Worm (Caenorhabditis elegans) whole organism, mixed stage, embryonic: ENCODE results near the gene rpt-2.
"Not testable (repeated sequence)": the region's sequence is repeated elsewhere in the genome, so short reads cannot be mapped to it uniquely, and the experiment has no call there.

ENCODE experiments used
- M03D4.4 ChIP-seq: sonication (generic microtip); optimal IDR thresholded peaks from 2 replicates; lab custom pipeline; 2017; ENCODE audit warnings: mild to moderate bottlenecking, missing genetic modification characterization, missing compliant biosample characterization
- bed-3 ChIP-seq: fragments of 200-800 bp; sonication (Bioruptor generic); optimal IDR thresholded peaks from 3 replicates; lab custom pipeline; 2018; ENCODE audit warnings: mild to moderate bottlenecking, missing genetic modification characterization, moderate library complexity, missing compliant biosample characterization
- ceh-39 ChIP-seq: fragments of 150-350 bp; optimal IDR thresholded peaks from 2 replicates; lab custom pipeline; 2014; ENCODE audit warnings: missing biosample characterization, missing genetic modification characterization
- ceh-43 ChIP-seq: fragments of 200-800 bp; sonication (Bioruptor generic); optimal IDR thresholded peaks from 2 replicates; lab custom pipeline; 2018; ENCODE audit warnings: mild to moderate bottlenecking, missing genetic modification characterization, moderate library complexity, missing compliant biosample characterization
- ceh-83 ChIP-seq: fragments of 200-800 bp; sonication (Bioruptor generic); optimal IDR thresholded peaks from 2 replicates; lab custom pipeline; 2018; ENCODE audit warnings: mild to moderate bottlenecking, missing genetic modification characterization, missing compliant biosample characterization
- ces-1 ChIP-seq: fragments of 150-350 bp; optimal IDR thresholded peaks from 2 replicates; lab custom pipeline; 2014; ENCODE audit warnings: missing biosample characterization, missing genetic modification reagents, missing genetic modification characterization
- cnd-1 ChIP-seq: fragments of 200-800 bp; sonication (Bioruptor generic); optimal IDR thresholded peaks from 2 replicates; lab custom pipeline; 2018; ENCODE audit warnings: mild to moderate bottlenecking, missing genetic modification characterization, missing compliant biosample characterization
- drap-1 ChIP-seq: fragments of 200-800 bp; sonication (Bioruptor generic); optimal IDR thresholded peaks from 3 replicates; lab custom pipeline; 2018; ENCODE audit warnings: mild to moderate bottlenecking, missing genetic modification characterization, missing compliant biosample characterization
- elt-3 ChIP-seq: fragments of 150-350 bp; optimal IDR thresholded peaks from 2 replicates; lab custom pipeline; 2014; ENCODE audit warnings: missing biosample characterization, missing genetic modification characterization
- flh-1 ChIP-seq: fragments of 200-800 bp; sonication (Bioruptor generic); optimal IDR thresholded peaks from 2 replicates; lab custom pipeline; 2018; ENCODE audit warnings: mild to moderate bottlenecking, missing genetic modification characterization, moderate library complexity, missing compliant biosample characterization
- mab-5 ChIP-seq: fragments of 150-350 bp; optimal IDR thresholded peaks from 2 replicates; lab custom pipeline; 2014; ENCODE audit warnings: missing biosample characterization, missing genetic modification characterization
- mep-1 ChIP-seq: fragments of 150-350 bp; optimal IDR thresholded peaks from 2 replicates; lab custom pipeline; 2017; ENCODE audit warnings: missing biosample characterization, missing genetic modification reagents, missing genetic modification characterization, inconsistent platforms
- mls-2 ChIP-seq: sonication (generic microtip); optimal IDR thresholded peaks from 2 replicates; lab custom pipeline; 2016; ENCODE audit warnings: mild to moderate bottlenecking, missing genetic modification characterization, moderate library complexity, missing compliant biosample characterization
- nhr-12 ChIP-seq: fragments of 150-350 bp; optimal IDR thresholded peaks from 2 replicates; lab custom pipeline; 2014; ENCODE audit warnings: missing biosample characterization, missing genetic modification characterization
- nhr-2 ChIP-seq: fragments of 150-350 bp; optimal IDR thresholded peaks from 2 replicates; lab custom pipeline; 2014; ENCODE audit warnings: missing biosample characterization, missing genetic modification characterization
- nhr-28 ChIP-seq: fragments of 150-350 bp; optimal IDR thresholded peaks from 2 replicates; lab custom pipeline; 2014; ENCODE audit warnings: missing biosample characterization, missing genetic modification characterization
- nhr-76 ChIP-seq: sonication (generic microtip); optimal IDR thresholded peaks from 2 replicates; lab custom pipeline; 2017; ENCODE audit warnings: missing biosample characterization, missing genetic modification characterization
- pha-4 ChIP-seq: fragments of 150-350 bp; optimal IDR thresholded peaks from 2 replicates; lab custom pipeline; 2018; ENCODE audit warnings: missing biosample characterization, missing genetic modification reagents, missing genetic modification characterization
- sem-2 ChIP-seq: fragments of 200-800 bp; sonication (Bioruptor generic); optimal IDR thresholded peaks from 2 replicates; lab custom pipeline; 2018; ENCODE audit warnings: mild to moderate bottlenecking, missing genetic modification characterization, missing compliant biosample characterization
- snpc-4 ChIP-seq: fragments of 150-350 bp; optimal IDR thresholded peaks from 2 replicates; lab custom pipeline; 2014; ENCODE audit warnings: missing biosample characterization, missing genetic modification characterization
- sptf-1 ChIP-seq: sonication (generic microtip); optimal IDR thresholded peaks from 2 replicates; lab custom pipeline; 2017; ENCODE audit warnings: mild to moderate bottlenecking, missing genetic modification characterization, moderate library complexity, missing compliant biosample characterization
- tbx-8 ChIP-seq: fragments of 200-800 bp; sonication (Bioruptor generic); optimal IDR thresholded peaks from 2 replicates; lab custom pipeline; 2018; ENCODE audit warnings: mild to moderate bottlenecking, missing genetic modification characterization, moderate library complexity, missing compliant biosample characterization
- unc-120 ChIP-seq: sonication (generic microtip); optimal IDR thresholded peaks from 2 replicates; lab custom pipeline; 2017; ENCODE audit warnings: missing genetic modification characterization, missing compliant biosample characterization; ENCODE audit not compliant: poor library complexity, severe bottlenecking
- unc-39 ChIP-seq: fragments of 150-350 bp; optimal IDR thresholded peaks from 2 replicates; lab custom pipeline; 2014; ENCODE audit warnings: missing biosample characterization, missing genetic modification characterization
- unc-62 ChIP-seq: fragments of 150-350 bp; optimal IDR thresholded peaks from 2 replicates; lab custom pipeline; 2014; ENCODE audit warnings: missing biosample characterization, missing genetic modification reagents, missing genetic modification characterization
- zip-8 ChIP-seq: fragments of 150-350 bp; optimal IDR thresholded peaks from 2 replicates; lab custom pipeline; 2014; ENCODE audit warnings: missing biosample characterization, missing genetic modification characterization
- ztf-11 ChIP-seq: fragments of 150-350 bp; optimal IDR thresholded peaks from 2 replicates; lab custom pipeline; 2014; ENCODE audit warnings: missing biosample characterization, missing genetic modification characterization

rpt-2 gene

DNA sequence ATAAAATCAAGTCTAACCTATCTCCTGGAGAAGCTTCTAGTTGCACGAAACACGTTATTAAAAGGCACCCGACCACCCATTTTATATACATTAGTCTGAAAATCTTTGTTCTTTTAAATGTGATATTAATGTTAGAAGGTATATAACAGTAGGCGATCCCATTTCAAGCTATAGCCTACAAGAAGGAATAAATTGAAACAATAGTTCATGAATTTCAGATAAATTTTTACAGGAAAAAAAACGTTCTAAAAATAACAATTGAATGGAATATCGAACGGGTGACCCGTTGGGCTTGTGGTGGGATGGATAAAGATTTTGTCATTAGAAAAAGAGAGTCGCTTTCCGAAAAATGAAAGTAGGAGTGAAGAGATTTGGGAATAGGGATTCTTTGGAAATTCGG, 30.3 kb upstream of the rpt-2 start, which contains the start of gene pgap-3:
Gene pgap-3 (minus strand): TSS at position 101 of the 400 bp plus-strand sequence.
- no peak for TF ChIP-seq nhr-76 (tag; lab: Kevin White, UChicago)
- no peak for TF ChIP-seq ceh-83
- TF ChIP-seq zip-8: no peak
- no peak for TF ChIP-seq mls-2 (tag; lab: Kevin White, UChicago)
- TF ChIP-seq nhr-12 (tag; lab: Kevin White, UChicago): no peak

ce11 chrV:6044853-6045594, 27.6 kb upstream of the rpt-2 start, which contains the start of gene R01B10.3:
Gene R01B10.3 (minus strand): TSS chrV:6045129.
- TF ChIP-seq ces-1 (GFP tag; lab: Kevin White, UChicago): no peak
- no peak for TF ChIP-seq ceh-83
- TF ChIP-seq nhr-28 (tag; lab: Kevin White, UChicago): no peak
- TF ChIP-seq nhr-12 (tag; lab: Kevin White, UChicago): no peak
- TF ChIP-seq, all 35 proteins: peak for 0

ce11 chrV:6044448-6044847, 27.0 kb upstream of the rpt-2 start:
- TF ChIP-seq ceh-43 (GFP tag; lab: Kevin White, UChicago) (no peak), sem-2 (GFP tag; lab: Kevin White, UChicago) (no peak), elt-3 (tag; lab: Kevin White, UChicago) (no peak)

ce11 chrV:6043275-6044271, 26.1 kb upstream of the rpt-2 start, which contains the start of gene cpi-2:
Gene cpi-2 (plus strand): TSS chrV:6044062.
- no peak for TF ChIP-seq bed-3 (GFP tag; lab: Kevin White, UChicago)
- no peak for TF ChIP-seq M03D4.4 (tag; lab: Kevin White, UChicago)
- no peak for TF ChIP-seq mab-5 (tag; lab: Kevin White, UChicago)
- peak; percentile 8 for TF ChIP-seq mep-1 (tag; lab: Kevin White, UChicago)
- TF ChIP-seq unc-120 (tag; lab: Kevin White, UChicago): peak; percentile 50
- no peak for TF ChIP-seq flh-1
- peak; percentile 71 for TF ChIP-seq pha-4 (tag; lab: Kevin White, UChicago)
- no peak for TF ChIP-seq snpc-4 (tag; lab: Kevin White, UChicago)
- TF ChIP-seq ces-1 (GFP tag; lab: Kevin White, UChicago): peak; percentile 24
- peak; percentile 65 for TF ChIP-seq ceh-39 (tag; lab: Kevin White, UChicago)
- TF ChIP-seq sem-2 (GFP tag; lab: Kevin White, UChicago): no peak
- TF ChIP-seq, all 35 proteins: peak for 5

DNA sequence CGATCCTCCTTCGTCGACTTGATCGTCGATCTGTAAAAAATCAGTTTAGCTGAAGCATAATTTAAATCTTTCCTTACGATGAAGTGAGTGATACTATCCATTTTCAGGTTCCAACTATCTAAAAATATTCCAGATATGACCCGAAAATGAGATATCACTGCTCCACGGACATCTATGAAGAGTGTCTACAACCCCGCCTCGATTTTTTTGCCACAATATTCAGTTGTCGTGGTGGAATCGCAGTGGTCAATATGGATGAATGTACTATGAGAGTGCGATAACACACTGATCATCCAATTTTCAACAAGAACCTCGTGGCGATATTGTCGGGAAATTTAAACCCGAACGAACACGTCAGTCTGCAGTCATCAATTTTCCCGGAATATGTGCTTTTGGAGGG, 23.9 kb upstream of the rpt-2 start, which contains the start of gene R01B10.2:
Gene R01B10.2 (minus strand): TSS at position 101 of the 400 bp plus-strand sequence.
- TF ChIP-seq mep-1 (tag; lab: Kevin White, UChicago) (no peak), unc-120 (tag; lab: Kevin White, UChicago) (no peak), cnd-1 (tag; lab: Kevin White, UChicago) (no peak), bed-3 (GFP tag; lab: Kevin White, UChicago) (no peak)

- TF ChIP-seq M03D4.4 (tag; lab: Kevin White, UChicago); mab-5 (tag; lab: Kevin White, UChicago); flh-1: not testable (repeated sequence)
Measured at ce11 chrV:6038405-6039151, 21.1 kb upstream of the rpt-2 start, which contains the start of gene F29G9.1. Gene F29G9.1 (plus strand): TSS chrV:6039101.

ce11 chrV:6036547-6036946, 19.1 kb upstream of the rpt-2 start:
- TF ChIP-seq nhr-28 (tag; lab: Kevin White, UChicago) (no peak), snpc-4 (tag; lab: Kevin White, UChicago) (no peak), flh-1 (no peak), ztf-11 (tag; lab: Kevin White, UChicago) (no peak), nhr-2 (tag; lab: Kevin White, UChicago) (no peak), tbx-8 (GFP tag; lab: Kevin White, UChicago) (no peak), unc-62 (GFP tag; lab: Kevin White, UChicago) (no peak), cnd-1 (tag; lab: Kevin White, UChicago) (no peak), unc-39 (tag; lab: Kevin White, UChicago) (no peak), sptf-1 (tag; lab: Kevin White, UChicago) (no peak), sem-2 (GFP tag; lab: Kevin White, UChicago) (no peak), drap-1 (GFP tag; lab: Kevin White, UChicago) (no peak), bed-3 (GFP tag; lab: Kevin White, UChicago) (no peak)
